Worm (Caenorhabditis elegans) whole organism, L4 larva: Measurements from ENCODE around the gene F18A11.5.
A peak's percentile ranks its signal among the peaks of the same experiment; 100 is the strongest.

ENCODE experiments used
- F26F4.8 ChIP-seq: fragments of 200-800 bp; sonication (Bioruptor generic); conservative IDR thresholded peaks from 2 replicates; pipeline ENCODE4 v1.3.6; 2022; ENCODE audit warnings: missing genetic modification characterization, missing compliant biosample characterization
- T20F7.1 ChIP-seq: fragments of 200-800 bp; sonication (Bioruptor generic); optimal IDR thresholded peaks from 2 replicates; lab custom pipeline; 2018; ENCODE audit warnings: mild to moderate bottlenecking, missing genetic modification characterization, missing compliant biosample characterization
- T26A8.4 ChIP-seq: fragments of 200-800 bp; sonication (Bioruptor generic); IDR thresholded peaks from 2 replicates; pipeline ENCODE4 v1.3.6; 2022; ENCODE audit warnings: missing genetic modification characterization, missing compliant biosample characterization
- aly-2 ChIP-seq: sonication (generic microtip); optimal IDR thresholded peaks from 2 replicates; lab custom pipeline; 2018; ENCODE audit warnings: missing biosample characterization, missing genetic modification characterization
- ama-1 ChIP-seq: fragments of 150-350 bp; optimal IDR thresholded peaks from 2 replicates; lab custom pipeline; 2014; ENCODE audit warnings: inconsistent platforms, mixed read lengths
- ceh-20 ChIP-seq: fragments of 200-800 bp; sonication (Bioruptor generic); IDR thresholded peaks from 2 replicates; pipeline ENCODE4 v1.3.6; 2022; ENCODE audit warnings: missing genetic modification reagents, missing genetic modification characterization, missing compliant biosample characterization
- ceh-62 ChIP-seq: sonication (generic microtip); optimal IDR thresholded peaks from 2 replicates; lab custom pipeline; 2017; ENCODE audit warnings: missing biosample characterization, missing genetic modification characterization
- ceh-82 ChIP-seq: sonication (generic microtip); optimal IDR thresholded peaks from 2 replicates; lab custom pipeline; 2017; ENCODE audit warnings: missing biosample characterization, missing genetic modification characterization
- ctbp-1 ChIP-seq: fragments of 200-800 bp; sonication (Bioruptor generic); IDR thresholded peaks from 2 replicates; pipeline ENCODE4 v1.3.6; 2022; ENCODE audit warnings: missing genetic modification reagents, missing genetic modification characterization, missing compliant biosample characterization
- daf-12 ChIP-seq: fragments of 150-350 bp; optimal IDR thresholded peaks from 2 replicates; lab custom pipeline; 2014; ENCODE audit warnings: missing biosample characterization, missing genetic modification reagents, missing genetic modification characterization
- daf-16 ChIP-seq, 3 experiments: sonication (generic microtip); optimal IDR thresholded peaks; 2 replicates each; lab custom pipeline; 2016 to 2017; ENCODE audit warnings: missing genetic modification characterization in 3 of 3, missing genetic modification reagents in 3 of 3, mild to moderate bottlenecking in 2 of 3, missing compliant biosample characterization in 2 of 3, missing biosample characterization in 1 of 3, moderate library complexity in 1 of 3
- daf-19 ChIP-seq: fragments of 200-800 bp; sonication (Bioruptor generic); conservative IDR thresholded peaks from 2 replicates; pipeline ENCODE4 v1.3.6; 2022; ENCODE audit warnings: missing genetic modification characterization, missing compliant biosample characterization
- dmd-8 ChIP-seq: fragments of 200-800 bp; sonication (Bioruptor generic); IDR thresholded peaks from 2 replicates; pipeline ENCODE4 v1.3.6; 2022; ENCODE audit warnings: missing genetic modification characterization, missing compliant biosample characterization
- dmd-9 ChIP-seq: fragments of 200-800 bp; sonication (Bioruptor generic); IDR thresholded peaks from 2 replicates; pipeline ENCODE4 v1.3.6; 2022; ENCODE audit warnings: missing genetic modification reagents, missing genetic modification characterization, missing compliant biosample characterization
- duxl-1 ChIP-seq: sonication (generic microtip); optimal IDR thresholded peaks from 2 replicates; lab custom pipeline; 2016; ENCODE audit warnings: mild to moderate bottlenecking, missing genetic modification characterization, moderate library complexity, missing compliant biosample characterization; ENCODE audit not compliant: poor library complexity
- dve-1 ChIP-seq: sonication (generic microtip); optimal IDR thresholded peaks from 2 replicates; lab custom pipeline; 2017; ENCODE audit warnings: antibody characterized with exemption, mild to moderate bottlenecking, missing genetic modification characterization, missing compliant biosample characterization; ENCODE audit not compliant: insufficient read depth
- egl-43 ChIP-seq: fragments of 200-800 bp; sonication (Bioruptor generic); IDR thresholded peaks from 2 replicates; pipeline ENCODE4 v1.3.6; 2022; ENCODE audit warnings: missing genetic modification reagents, missing genetic modification characterization, missing compliant biosample characterization
- fkh-10 ChIP-seq: fragments of 150-350 bp; optimal IDR thresholded peaks from 2 replicates; lab custom pipeline; 2014; ENCODE audit warnings: missing biosample characterization, missing genetic modification reagents, missing genetic modification characterization
- fos-1 ChIP-seq: fragments of 150-350 bp; optimal IDR thresholded peaks from 2 replicates; lab custom pipeline; 2014; ENCODE audit warnings: missing biosample characterization, missing genetic modification characterization
- hlh-11 ChIP-seq: fragments of 200-800 bp; sonication (Bioruptor generic); optimal IDR thresholded peaks from 2 replicates; lab custom pipeline; 2018; ENCODE audit warnings: mild to moderate bottlenecking, missing genetic modification characterization, missing compliant biosample characterization
- jun-1 ChIP-seq: fragments of 150-350 bp; optimal IDR thresholded peaks from 2 replicates; lab custom pipeline; 2014; ENCODE audit warnings: missing biosample characterization, missing genetic modification reagents, missing genetic modification characterization
- lin-1 ChIP-seq: fragments of 200-800 bp; sonication (Bioruptor generic); IDR thresholded peaks from 2 replicates; pipeline ENCODE4 v1.3.6; 2022; ENCODE audit warnings: missing genetic modification reagents, missing genetic modification characterization, missing compliant biosample characterization
- lin-13 ChIP-seq: fragments of 150-350 bp; optimal IDR thresholded peaks from 2 replicates; lab custom pipeline; 2014; ENCODE audit warnings: missing biosample characterization, missing genetic modification reagents, missing genetic modification characterization
- lin-15B ChIP-seq: fragments of 150-350 bp; sonication (generic microtip); optimal IDR thresholded peaks from 3 replicates; lab custom pipeline; 2014; ENCODE audit warnings: missing biosample characterization, missing genetic modification characterization
- lin-39 ChIP-seq: fragments of 150-350 bp; optimal IDR thresholded peaks from 2 replicates; lab custom pipeline; 2014; ENCODE audit warnings: missing biosample characterization, missing genetic modification reagents, missing genetic modification characterization
- madf-9 ChIP-seq: fragments of 200-800 bp; sonication (Bioruptor generic); conservative IDR thresholded peaks from 2 replicates; pipeline ENCODE4 v1.3.6; 2022; ENCODE audit warnings: missing genetic modification reagents, missing genetic modification characterization, missing compliant biosample characterization
- nhr-237 ChIP-seq: sonication (generic microtip); optimal IDR thresholded peaks from 2 replicates; lab custom pipeline; 2017; ENCODE audit warnings: missing biosample characterization, missing genetic modification characterization
- nhr-25 ChIP-seq: sonication (generic microtip); optimal IDR thresholded peaks from 2 replicates; lab custom pipeline; 2017; ENCODE audit warnings: missing genetic modification characterization, mild to moderate bottlenecking, missing compliant biosample characterization, antibody characterized with exemption, moderate library complexity, borderline replicate concordance; ENCODE audit not compliant: insufficient read depth
- nhr-28 ChIP-seq: fragments of 150-350 bp; optimal IDR thresholded peaks from 2 replicates; lab custom pipeline; 2014; ENCODE audit warnings: missing biosample characterization, missing genetic modification characterization
- nhr-42 ChIP-seq: fragments of 200-800 bp; sonication (Bioruptor generic); IDR thresholded peaks from 2 replicates; pipeline ENCODE4 v1.3.6; 2022; ENCODE audit warnings: missing genetic modification characterization, missing compliant biosample characterization
- nhr-6 ChIP-seq: fragments of 150-350 bp; optimal IDR thresholded peaks from 2 replicates; lab custom pipeline; 2014; ENCODE audit warnings: missing biosample characterization, missing genetic modification characterization
- nhr-76 ChIP-seq: fragments of 150-350 bp; optimal IDR thresholded peaks from 2 replicates; lab custom pipeline; 2014; ENCODE audit warnings: missing biosample characterization, missing genetic modification characterization
- nhr-77 ChIP-seq: fragments of 150-350 bp; optimal IDR thresholded peaks from 2 replicates; lab custom pipeline; 2014; ENCODE audit warnings: missing biosample characterization, missing genetic modification characterization
- pha-4 ChIP-seq, 2 experiments: fragments of 150-350 bp in 1 of 2; fragments of 200-800 bp in 1 of 2; sonication (Bioruptor generic) in 1 of 2; IDR thresholded peaks in 1 of 2; optimal IDR thresholded peaks in 1 of 2; 2 replicates each; pipeline versions ENCODE4 v1.3.6 to Lab custom; 2014 to 2022; ENCODE audit warnings: missing genetic modification characterization in 2 of 2, missing genetic modification reagents in 2 of 2, missing biosample characterization in 1 of 2, missing compliant biosample characterization in 1 of 2
- php-3 ChIP-seq: fragments of 200-800 bp; sonication (Bioruptor generic); IDR thresholded peaks from 2 replicates; pipeline ENCODE4 v1.3.6; 2022; ENCODE audit warnings: missing genetic modification reagents, missing genetic modification characterization, missing compliant biosample characterization
- pqm-1 ChIP-seq: sonication (generic microtip); optimal IDR thresholded peaks from 2 replicates; lab custom pipeline; 2017; ENCODE audit warnings: missing biosample characterization, missing genetic modification characterization
- rbr-2 ChIP-seq: sonication (generic microtip); optimal IDR thresholded peaks from 2 replicates; lab custom pipeline; 2016; ENCODE audit warnings: missing genotype, missing genetic modification characterization, missing compliant biosample characterization
- saeg-2 ChIP-seq: fragments of 200-800 bp; sonication (Bioruptor generic); IDR thresholded peaks from 2 replicates; pipeline ENCODE4 v1.3.6; 2022; ENCODE audit warnings: missing genetic modification reagents, missing genetic modification characterization, missing compliant biosample characterization
- skn-1 ChIP-seq: fragments of 150-350 bp; optimal IDR thresholded peaks from 2 replicates; lab custom pipeline; 2014; ENCODE audit warnings: missing biosample characterization, missing genetic modification characterization
- snpc-1.2 ChIP-seq: fragments of 200-800 bp; sonication (Bioruptor generic); IDR thresholded peaks from 2 replicates; pipeline ENCODE4 v1.3.6; 2022; ENCODE audit warnings: missing genetic modification reagents, missing genetic modification characterization, missing compliant biosample characterization
- snpc-4 ChIP-seq: fragments of 150-350 bp; optimal IDR thresholded peaks from 2 replicates; lab custom pipeline; 2014; ENCODE audit warnings: missing biosample characterization, missing genetic modification characterization
- zag-1 ChIP-seq: fragments of 150-350 bp; optimal IDR thresholded peaks from 2 replicates; lab custom pipeline; 2014; ENCODE audit warnings: missing biosample characterization, missing genetic modification characterization
- zfp-2 ChIP-seq: sonication (generic microtip); optimal IDR thresholded peaks from 2 replicates; lab custom pipeline; 2016; ENCODE audit warnings: mild to moderate bottlenecking, missing genetic modification characterization, missing compliant biosample characterization
- zip-11 ChIP-seq: fragments of 200-800 bp; sonication (Bioruptor generic); IDR thresholded peaks from 2 replicates; pipeline ENCODE4 v1.3.6; 2022; ENCODE audit warnings: missing genetic modification characterization, missing compliant biosample characterization
- ztf-11 ChIP-seq: fragments of 150-350 bp; optimal IDR thresholded peaks from 2 replicates; lab custom pipeline; 2014; ENCODE audit warnings: missing biosample characterization, missing genetic modification characterization

Gene F18A11.5

DNA sequence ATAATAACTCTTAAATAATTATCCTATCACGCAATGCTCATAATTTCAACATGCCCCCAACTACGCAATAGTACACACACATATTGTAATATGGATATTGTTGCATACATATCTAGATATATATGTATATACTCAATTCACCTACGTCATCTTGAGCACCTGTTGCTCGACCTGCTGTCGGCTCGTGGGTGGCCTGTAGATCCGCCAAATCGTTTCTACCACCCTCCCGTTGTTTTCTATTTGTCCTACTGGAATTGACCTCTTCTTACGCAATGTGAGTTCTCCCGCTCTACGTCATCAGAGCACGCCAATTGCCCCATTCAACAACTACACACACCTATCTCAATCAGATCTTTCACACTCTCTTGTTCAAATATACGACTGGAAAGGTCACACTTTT is 28.3 kb downstream of the F18A11.5 start:
- no peak for TF ChIP-seq jun-1 (tag; lab: Kevin White, UChicago)
- no peak for TF ChIP-seq ceh-82 (tag; lab: Kevin White, UChicago)
- TF ChIP-seq madf-9 = no peak
- no peak for TF ChIP-seq lin-15B (tag; lab: Kevin White, UChicago)
- TF ChIP-seq nhr-77 (tag; lab: Kevin White, UChicago) = no peak
- no peak for TF ChIP-seq zfp-2
- TF ChIP-seq ceh-20 (GFP tag; lab: Robert Waterston, UW) = no peak
- no peak for TF ChIP-seq skn-1 (tag; lab: Kevin White, UChicago)
- TF ChIP-seq nhr-25 (tag; lab: Kevin White, UChicago) = no peak
- TF ChIP-seq nhr-237 = no peak
- TF ChIP-seq T20F7.1 (GFP tag; lab: Kevin White, UChicago) = no peak
- TF ChIP-seq fkh-10 (GFP tag; lab: Kevin White, UChicago) = no peak
- no peak for TF ChIP-seq ztf-11
- no peak for TF ChIP-seq aly-2 (tag; lab: Kevin White, UChicago)
- no peak for TF ChIP-seq lin-1
- no peak for TF ChIP-seq F26F4.8
- no peak for TF ChIP-seq dmd-8 (GFP tag; lab: Robert Waterston, UW)

ce11 chrII:12984709-12985108 is 29.4 kb downstream of the F18A11.5 start:
- TF ChIP-seq dmd-9 (GFP tag; lab: Robert Waterston, UW) (no peak), lin-15B (tag; lab: Kevin White, UChicago) (no peak), rbr-2 (tag; lab: Kevin White, UChicago) (no peak), duxl-1 (tag; lab: Kevin White, UChicago) (no peak), saeg-2 (GFP tag; lab: Robert Waterston, UW) (no peak), snpc-4 (tag; lab: Kevin White, UChicago) (no peak), snpc-1.2 (no peak), zip-11 (GFP tag; lab: Robert Waterston, UW) (no peak), madf-9 (no peak), dve-1 (tag; lab: Kevin White, UChicago) (no peak), T20F7.1 (GFP tag; lab: Kevin White, UChicago) (no peak), zag-1 (no peak), fos-1 (tag; lab: Kevin White, UChicago) (no peak), skn-1 (tag; lab: Kevin White, UChicago) (no peak), ctbp-1 (GFP tag; lab: Robert Waterston, UW) (no peak), nhr-76 (tag; lab: Kevin White, UChicago) (no peak), daf-12 (tag; lab: Kevin White, UChicago) (no peak), ama-1 (lab: Kevin White, UChicago) (no peak), T26A8.4 (GFP tag; lab: Robert Waterston, UW) (no peak)

- TF ChIP-seq dve-1 (tag; lab: Kevin White, UChicago) = peak; percentile 10
- TF ChIP-seq hlh-11 = peak; percentile 46
- no peak for TF ChIP-seq lin-13 (GFP tag; lab: Kevin White, UChicago)
- 0 out of 2 replicates have a peak, but pooled peaks have one; percentile 23 for TF ChIP-seq php-3 (GFP tag; lab: Robert Waterston, UW)
- TF ChIP-seq madf-9 = no peak
These were observed 31.3 kb downstream of the F18A11.5 start for ce11 chrII:12982830-12983229.

DNA sequence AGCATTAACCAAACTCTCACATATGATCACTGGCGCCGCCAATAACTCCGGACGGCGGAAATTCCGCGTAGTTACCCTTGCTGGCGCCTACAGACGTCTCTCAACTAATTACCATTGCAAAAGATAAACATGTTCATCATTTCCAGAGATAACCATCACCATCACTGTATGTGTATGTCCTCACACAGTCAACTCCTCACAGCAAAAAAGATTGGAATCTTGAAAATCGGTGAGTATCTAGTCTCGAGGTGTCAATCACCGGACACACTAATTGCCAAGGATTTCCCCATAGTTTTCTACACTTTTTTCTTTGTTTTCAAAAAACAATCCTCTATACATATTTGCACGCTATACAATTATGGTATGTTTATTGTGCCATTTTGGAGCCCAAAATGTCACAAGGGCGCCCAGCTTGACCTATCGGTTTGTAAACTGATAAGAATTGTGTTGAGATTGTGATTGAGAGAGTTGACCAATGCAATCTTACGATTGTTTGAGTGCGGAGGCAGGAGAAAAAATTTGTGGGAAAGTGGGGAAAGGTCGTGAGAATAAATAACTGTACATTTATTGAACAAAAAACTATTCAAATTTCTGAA is 32.0 kb downstream of the F18A11.5 start:
- TF ChIP-seq pha-4 (GFP tag; IDR thresholded peaks at IDR 0.05; lab: Robert Waterston, UW) (no peak), pha-4 (tag; optimal IDR thresholded peaks at IDR 0.05; lab: Kevin White, UChicago) (no peak), daf-19 (no peak), dmd-8 (GFP tag; lab: Robert Waterston, UW) (no peak), ceh-62 (tag; lab: Kevin White, UChicago) (no peak), hlh-11 (peak; percentile 66), nhr-6 (tag; lab: Kevin White, UChicago) (peak; percentile 42), nhr-42 (no peak), egl-43 (GFP tag; lab: Robert Waterston, UW) (no peak), nhr-28 (peak; percentile 30), dve-1 (tag; lab: Kevin White, UChicago) (peak; percentile 26), daf-16 (GFP tag; optimal IDR thresholded peaks at IDR 0.05; lab: Kevin White, UChicago) (no peak), daf-16 (tag; optimal IDR thresholded peaks at IDR 0.05; lab: Kevin White, UChicago) (peak; percentile 82), lin-39 (no peak), pqm-1 (tag; lab: Kevin White, UChicago) (peak; percentile 39)
